Worm (Caenorhabditis elegans) whole organism, L4/young adult: Measurements from ENCODE around the gene C23G10.7.

Experiments used
- dao-5 ChIP-seq: sonication (generic microtip); optimal IDR thresholded peaks from 2 replicates; lab custom pipeline; 2016; ENCODE audit warnings: missing genotype, missing genetic modification characterization, moderate library complexity, missing compliant biosample characterization
- him-1 ChIP-seq: sonication (generic microtip); optimal IDR thresholded peaks from 2 replicates; lab custom pipeline; 2016; ENCODE audit warnings: missing genotype, missing genetic modification reagents, missing genetic modification characterization, missing compliant biosample characterization

ce11 chrIII:6208984-6209383 is 10.8 kb upstream of the C23G10.7 start, which contains the start of gene C23G10.1:
- TF ChIP-seq him-1 (tag; lab: Kevin White, UChicago) (no peak), dao-5 (tag; lab: Kevin White, UChicago) (no peak)
